Worm (Caenorhabditis elegans) whole organism, midembryonic: ENCODE measurements around the gene F45H10.5.

ENCODE experiments used
- cog-1 ChIP-seq: sonication (generic microtip); optimal IDR thresholded peaks from 2 replicates; lab custom pipeline; 2016; ENCODE audit warnings: missing genetic modification characterization, missing compliant biosample characterization
- flt-1 ChIP-seq: fragments of 200-800 bp; sonication (Bioruptor generic); IDR thresholded peaks from 2 replicates; pipeline ENCODE4 v1.3.6; 2022; ENCODE audit warnings: missing genetic modification characterization, missing compliant biosample characterization
- klf-2 ChIP-seq: fragments of 200-800 bp; sonication (Bioruptor generic); conservative IDR thresholded peaks from 2 replicates; pipeline ENCODE4 v1.3.6; 2022; ENCODE audit warnings: missing genetic modification reagents, missing genetic modification characterization, missing compliant biosample characterization
- med-1 ChIP-seq: sonication (generic microtip); optimal IDR thresholded peaks from 2 replicates; lab custom pipeline; 2017; ENCODE audit warnings: missing genetic modification characterization, mild to moderate bottlenecking, missing compliant biosample characterization, antibody characterized with exemption, missing genetic modification reagents; ENCODE audit not compliant: insufficient read depth
- ref-1 ChIP-seq: fragments of 200-800 bp; sonication (Bioruptor generic); conservative IDR thresholded peaks from 2 replicates; pipeline ENCODE4 v1.3.6; 2022; ENCODE audit warnings: missing genetic modification reagents, missing genetic modification characterization, missing compliant biosample characterization
- ztf-23 ChIP-seq: fragments of 200-800 bp; sonication (Bioruptor generic); IDR thresholded peaks from 2 replicates; pipeline ENCODE4 v1.3.6; 2022; ENCODE audit warnings: missing genetic modification reagents, missing genetic modification characterization, missing compliant biosample characterization

- TF ChIP-seq ref-1 (GFP tag; lab: Robert Waterston, UW) (no peak), flt-1 (GFP tag; lab: Robert Waterston, UW) (no peak), ztf-23 (GFP tag; lab: Robert Waterston, UW) (no peak), klf-2 (GFP tag; lab: Robert Waterston, UW) (no peak), cog-1 (tag; lab: Kevin White, UChicago) (no peak), med-1 (GFP tag; lab: Kevin White, UChicago) (no peak)
Observed at ce11 chrII:13485119-13485518, 16.6 kb upstream of the F45H10.5 start.
